Worm (Caenorhabditis elegans) whole organism, L1 larva: ENCODE data around the gene athp-1.

Source experiments
- ceh-82 ChIP-seq, 3 experiments: fragments of 150-350 bp in 1 of 3; sonication (generic microtip) in 2 of 3; optimal IDR thresholded peaks; 2 replicates each; lab custom pipeline; 2014 to 2017; ENCODE audit warnings: missing biosample characterization in 3 of 3, missing genetic modification characterization in 3 of 3
- hlh-4 ChIP-seq: sonication (generic microtip); optimal IDR thresholded peaks from 2 replicates; lab custom pipeline; 2016; ENCODE audit warnings: mild to moderate bottlenecking, missing genetic modification characterization, missing compliant biosample characterization
- lin-39 ChIP-seq: fragments of 150-350 bp; optimal IDR thresholded peaks from 2 replicates; lab custom pipeline; 2014; ENCODE audit warnings: missing biosample characterization, missing genetic modification reagents, missing genetic modification characterization
- mdl-1 ChIP-seq, 2 experiments: fragments of 150-350 bp; optimal IDR thresholded peaks; 2 replicates each; lab custom pipeline; 2014 to 2017; ENCODE audit warnings: missing biosample characterization in 2 of 2, missing genetic modification characterization in 2 of 2, inconsistent platforms in 1 of 2
- nhr-77 ChIP-seq: fragments of 150-350 bp; optimal IDR thresholded peaks from 2 replicates; lab custom pipeline; 2014; ENCODE audit warnings: missing biosample characterization, missing genetic modification characterization
- tlp-1 ChIP-seq: fragments of 150-350 bp; optimal IDR thresholded peaks from 2 replicates; lab custom pipeline; 2014; ENCODE audit warnings: missing biosample characterization, missing genetic modification characterization

DNA sequence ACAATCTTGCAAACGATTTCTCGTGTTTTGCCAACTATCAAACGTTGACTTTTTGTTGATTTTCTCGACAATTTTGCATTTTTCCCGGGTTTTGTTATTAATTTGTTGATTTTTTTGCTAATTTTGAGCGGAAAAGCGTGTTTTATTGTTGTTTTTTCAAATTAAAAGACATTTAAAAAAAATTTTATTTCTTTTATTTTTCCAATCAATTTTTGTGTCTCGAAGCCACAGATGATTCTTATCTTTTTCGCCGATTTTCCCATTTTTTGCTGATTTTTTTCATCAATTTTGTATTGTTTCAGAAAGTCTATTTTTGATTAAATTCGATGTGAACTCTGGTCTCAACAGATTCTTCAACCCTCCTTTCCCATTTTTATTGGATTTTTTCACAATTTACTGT, 54.4 kb downstream of the athp-1 start, which contains the start of gene rle-1:
- TF ChIP-seq ceh-82 (tag; optimal IDR thresholded peaks at IDR 0.05; lab: Kevin White, UChicago) = no peak
- TF ChIP-seq lin-39 (tag; lab: Kevin White, UChicago) = no peak
- TF ChIP-seq nhr-77 = no peak
- TF ChIP-seq tlp-1 (tag; lab: Kevin White, UChicago) = no peak
- TF ChIP-seq hlh-4 (tag; lab: Kevin White, UChicago) = no peak
- no peak for TF ChIP-seq mdl-1 (tag; optimal IDR thresholded peaks at IDR 0.05; lab: Kevin White, UChicago)
